Worm (Caenorhabditis elegans) whole organism, L4 larva: ENCODE data around the gene mes-6.

Source experiments
- R02D3.7 ChIP-seq: fragments of 150-350 bp; sonication (generic microtip); optimal IDR thresholded peaks from 3 replicates; lab custom pipeline; 2014; ENCODE audit warnings: missing biosample characterization, missing genetic modification characterization
- ces-1 ChIP-seq: fragments of 150-350 bp; sonication (generic microtip); optimal IDR thresholded peaks from 4 replicates; lab custom pipeline; 2014; ENCODE audit warnings: missing biosample characterization, missing genetic modification reagents, missing genetic modification characterization
- hlh-11 ChIP-seq: fragments of 200-800 bp; sonication (Bioruptor generic); optimal IDR thresholded peaks from 2 replicates; lab custom pipeline; 2018; ENCODE audit warnings: mild to moderate bottlenecking, missing genetic modification characterization, missing compliant biosample characterization
- hlh-30 ChIP-seq: sonication (generic microtip); optimal IDR thresholded peaks from 2 replicates; lab custom pipeline; 2017; ENCODE audit warnings: antibody characterized with exemption, mild to moderate bottlenecking, missing genetic modification characterization, missing compliant biosample characterization; ENCODE audit not compliant: insufficient read depth
- jun-1 ChIP-seq: fragments of 150-350 bp; optimal IDR thresholded peaks from 2 replicates; lab custom pipeline; 2014; ENCODE audit warnings: missing biosample characterization, missing genetic modification reagents, missing genetic modification characterization
- lin-39 ChIP-seq: fragments of 150-350 bp; optimal IDR thresholded peaks from 2 replicates; lab custom pipeline; 2014; ENCODE audit warnings: missing biosample characterization, missing genetic modification reagents, missing genetic modification characterization
- mdl-1 ChIP-seq, 2 experiments: fragments of 150-350 bp in 1 of 2; sonication (generic microtip) in 1 of 2; optimal IDR thresholded peaks; 2 replicates each; lab custom pipeline; 2014 to 2017; ENCODE audit warnings: missing biosample characterization in 2 of 2, missing genetic modification characterization in 2 of 2
- mes-2 ChIP-seq: sonication (generic microtip); optimal IDR thresholded peaks from 2 replicates; lab custom pipeline; 2016; ENCODE audit warnings: missing genotype, mild to moderate bottlenecking, missing genetic modification characterization, missing compliant biosample characterization; ENCODE audit not compliant: poor library complexity, severe bottlenecking
- nhr-237 ChIP-seq: sonication (generic microtip); optimal IDR thresholded peaks from 2 replicates; lab custom pipeline; 2017; ENCODE audit warnings: missing biosample characterization, missing genetic modification characterization
- nhr-41 ChIP-seq: fragments of 200-800 bp; sonication (Bioruptor generic); IDR thresholded peaks from 2 replicates; pipeline ENCODE4 v1.3.6; 2022; ENCODE audit warnings: missing genetic modification reagents, missing genetic modification characterization, missing compliant biosample characterization
- snpc-4 ChIP-seq: fragments of 150-350 bp; optimal IDR thresholded peaks from 2 replicates; lab custom pipeline; 2014; ENCODE audit warnings: missing biosample characterization, missing genetic modification characterization
- unc-130 ChIP-seq: sonication (generic microtip); optimal IDR thresholded peaks from 2 replicates; lab custom pipeline; 2016; ENCODE audit warnings: missing genetic modification reagents, missing genetic modification characterization, missing compliant biosample characterization
- ztf-11 ChIP-seq: fragments of 150-350 bp; optimal IDR thresholded peaks from 2 replicates; lab custom pipeline; 2014; ENCODE audit warnings: missing biosample characterization, missing genetic modification characterization

DNA sequence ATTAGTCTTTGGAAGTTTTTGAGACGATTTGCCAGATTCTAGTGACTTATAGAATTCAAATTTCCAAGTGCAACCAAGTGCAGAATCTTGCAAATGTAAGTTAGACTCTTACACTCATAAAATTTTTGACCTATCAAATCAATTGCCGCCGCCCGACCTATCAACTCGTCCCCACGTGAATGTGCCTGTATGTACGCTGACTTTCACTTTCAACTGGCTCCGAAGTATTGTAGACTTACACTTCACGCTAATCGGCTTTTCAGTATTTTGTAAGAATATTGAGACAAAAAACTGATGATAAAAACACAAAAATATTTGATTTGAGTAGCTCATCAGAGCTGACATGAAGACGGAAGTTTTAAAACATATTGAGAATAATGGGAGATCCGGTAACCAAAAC lies 21.7 kb downstream of the mes-6 start:
- TF ChIP-seq jun-1 (no peak), mdl-1 (tag; optimal IDR thresholded peaks at IDR 0.05; lab: Kevin White, UChicago) (no peak), ztf-11 (tag; lab: Kevin White, UChicago) (no peak), lin-39 (tag; lab: Kevin White, UChicago) (no peak), nhr-237 (no peak), hlh-30 (peak; percentile 26), mes-2 (tag; lab: Kevin White, UChicago) (peak; percentile 5), R02D3.7 (tag; lab: Kevin White, UChicago) (no peak), unc-130 (GFP tag; lab: Kevin White, UChicago) (no peak), nhr-41 (no peak), hlh-11 (tag; lab: Kevin White, UChicago) (peak; percentile 59), snpc-4 (no peak), ces-1 (GFP tag; lab: Kevin White, UChicago) (no peak)
